Worm (Caenorhabditis elegans): ENCODE measurements around the gene col-152.

col-152 gene

ce11 chrV:10540024-10540423, 20.7 kb upstream of the col-152 start, which contains the start of gene degt-1:
Gene degt-1 (plus strand): TSS chrV:10540324.
- TF ChIP-seq cog-1 (tag; optimal IDR thresholded peaks at IDR 0.05) (no peak), ztf-23 (GFP tag; IDR thresholded peaks at IDR 0.05) (no peak), ztf-29 (GFP tag; IDR thresholded peaks at IDR 0.05) (no peak), T22C8.4 (GFP tag; IDR thresholded peaks at IDR 0.05) (no peak), tab-1 (GFP tag; IDR thresholded peaks at IDR 0.05) (no peak), flt-1 (GFP tag; IDR thresholded peaks at IDR 0.05) (no peak), klf-2 (GFP tag; conservative IDR thresholded peaks at IDR 0.05) (no peak), med-1 (GFP tag; optimal IDR thresholded peaks at IDR 0.05; ENCODE audit: insufficient read depth) (no peak), ref-1 (GFP tag; conservative IDR thresholded peaks at IDR 0.05) (no peak)

- TF ChIP-seq T22C8.4 (GFP tag; IDR thresholded peaks at IDR 0.05), result no peak
- no peak for TF ChIP-seq klf-2 (GFP tag; conservative IDR thresholded peaks at IDR 0.05)
- no peak for TF ChIP-seq ztf-23 (GFP tag; IDR thresholded peaks at IDR 0.05)
- TF ChIP-seq tab-1 (GFP tag; IDR thresholded peaks at IDR 0.05), result no peak
- no peak for TF ChIP-seq flt-1 (GFP tag; IDR thresholded peaks at IDR 0.05)
- TF ChIP-seq ztf-29 (GFP tag; IDR thresholded peaks at IDR 0.05), result no peak
- no peak for TF ChIP-seq ref-1 (GFP tag; conservative IDR thresholded peaks at IDR 0.05)
- no peak for TF ChIP-seq med-1 (GFP tag; optimal IDR thresholded peaks at IDR 0.05; ENCODE audit: insufficient read depth)
- no peak for TF ChIP-seq cog-1 (tag; optimal IDR thresholded peaks at IDR 0.05)
Measured at ce11 chrV:10546749-10547148, 14.0 kb upstream of the col-152 start, which contains the start of gene F25D1.5. Gene F25D1.5 (minus strand): TSS chrV:10546783.

ce11 chrV:10548981-10549380, 11.7 kb upstream of the col-152 start, which contains the start of gene srd-34:
Gene srd-34 (minus strand): TSS chrV:10549081.
- TF ChIP-seq klf-2 (GFP tag; conservative IDR thresholded peaks at IDR 0.05) (no peak), med-1 (GFP tag; optimal IDR thresholded peaks at IDR 0.05; ENCODE audit: insufficient read depth) (no peak), T22C8.4 (GFP tag; IDR thresholded peaks at IDR 0.05) (no peak), cog-1 (tag; optimal IDR thresholded peaks at IDR 0.05) (no peak), tab-1 (GFP tag; IDR thresholded peaks at IDR 0.05) (no peak), ztf-29 (GFP tag; IDR thresholded peaks at IDR 0.05) (no peak), ztf-23 (GFP tag; IDR thresholded peaks at IDR 0.05) (no peak), ref-1 (GFP tag; conservative IDR thresholded peaks at IDR 0.05) (no peak), flt-1 (GFP tag; IDR thresholded peaks at IDR 0.05) (no peak)

- TF ChIP-seq ztf-29 (GFP tag; IDR thresholded peaks at IDR 0.05), result no peak
- no peak for TF ChIP-seq med-1 (GFP tag; optimal IDR thresholded peaks at IDR 0.05; ENCODE audit: insufficient read depth)
- TF ChIP-seq flt-1 (GFP tag; IDR thresholded peaks at IDR 0.05), result no peak
- TF ChIP-seq ref-1 (GFP tag; conservative IDR thresholded peaks at IDR 0.05), result no peak
- TF ChIP-seq klf-2 (GFP tag; conservative IDR thresholded peaks at IDR 0.05), result no peak
- no peak for TF ChIP-seq ztf-23 (GFP tag; IDR thresholded peaks at IDR 0.05)
- no peak for TF ChIP-seq T22C8.4 (GFP tag; IDR thresholded peaks at IDR 0.05)
- TF ChIP-seq tab-1 (GFP tag; IDR thresholded peaks at IDR 0.05), result no peak
- no peak for TF ChIP-seq cog-1 (tag; optimal IDR thresholded peaks at IDR 0.05)
Measured at ce11 chrV:10549717-10550116, 11.0 kb upstream of the col-152 start, which contains the start of gene F32G8.2. Gene F32G8.2 (plus strand): TSS chrV:10550017.

ce11 chrV:10555239-10555638, 5.5 kb upstream of the col-152 start, which contains the start of gene F32G8.3:
Gene F32G8.3 (minus strand): TSS chrV:10555339.
- TF ChIP-seq tab-1 (GFP tag; IDR thresholded peaks at IDR 0.05) (no peak), flt-1 (GFP tag; IDR thresholded peaks at IDR 0.05) (no peak), cog-1 (tag; optimal IDR thresholded peaks at IDR 0.05) (no peak), med-1 (GFP tag; optimal IDR thresholded peaks at IDR 0.05; ENCODE audit: insufficient read depth) (no peak), klf-2 (GFP tag; conservative IDR thresholded peaks at IDR 0.05) (no peak), T22C8.4 (GFP tag; IDR thresholded peaks at IDR 0.05) (no peak), ztf-29 (GFP tag; IDR thresholded peaks at IDR 0.05) (no peak)

- no peak for TF ChIP-seq ztf-23 (GFP tag; IDR thresholded peaks at IDR 0.05)
- TF ChIP-seq med-1 (GFP tag; optimal IDR thresholded peaks at IDR 0.05; ENCODE audit: insufficient read depth), result no peak
- TF ChIP-seq cog-1 (tag; optimal IDR thresholded peaks at IDR 0.05), result no peak
- TF ChIP-seq flt-1 (GFP tag; IDR thresholded peaks at IDR 0.05), result no peak
- TF ChIP-seq ztf-29 (GFP tag; IDR thresholded peaks at IDR 0.05), result no peak
- TF ChIP-seq ref-1 (GFP tag; conservative IDR thresholded peaks at IDR 0.05), result no peak
- no peak for TF ChIP-seq klf-2 (GFP tag; conservative IDR thresholded peaks at IDR 0.05)
- TF ChIP-seq T22C8.4 (GFP tag; IDR thresholded peaks at IDR 0.05), result no peak
- TF ChIP-seq tab-1 (GFP tag; IDR thresholded peaks at IDR 0.05), result no peak
Measured at ce11 chrV:10556362-10556761, 4.4 kb upstream of the col-152 start.

ce11 chrV:10557094-10557493, 3.6 kb upstream of the col-152 start:
- TF ChIP-seq T22C8.4 (GFP tag; IDR thresholded peaks at IDR 0.05) (no peak), ztf-29 (GFP tag; IDR thresholded peaks at IDR 0.05) (no peak), med-1 (GFP tag; optimal IDR thresholded peaks at IDR 0.05; ENCODE audit: insufficient read depth) (no peak), ref-1 (GFP tag; conservative IDR thresholded peaks at IDR 0.05) (no peak)

- no peak for TF ChIP-seq T22C8.4 (GFP tag; IDR thresholded peaks at IDR 0.05)
- TF ChIP-seq cog-1 (tag; optimal IDR thresholded peaks at IDR 0.05), result no peak
- no peak for TF ChIP-seq tab-1 (GFP tag; IDR thresholded peaks at IDR 0.05)
- no peak for TF ChIP-seq klf-2 (GFP tag; conservative IDR thresholded peaks at IDR 0.05)
- no peak for TF ChIP-seq flt-1 (GFP tag; IDR thresholded peaks at IDR 0.05)
- TF ChIP-seq ztf-23 (GFP tag; IDR thresholded peaks at IDR 0.05), result no peak
Measured at ce11 chrV:10557676-10558075, 3.0 kb upstream of the col-152 start, which contains the start of gene best-14. Gene best-14 (plus strand): TSS chrV:10557976.

ce11 chrV:10561632-10562031, 911 bp downstream of the col-152 start:
- no peak for TF ChIP-seq T22C8.4 (GFP tag; IDR thresholded peaks at IDR 0.05)
- TF ChIP-seq ref-1 (GFP tag; conservative IDR thresholded peaks at IDR 0.05), result no peak
- no peak for TF ChIP-seq ztf-29 (GFP tag; IDR thresholded peaks at IDR 0.05)
- TF ChIP-seq cog-1 (tag; optimal IDR thresholded peaks at IDR 0.05), result no peak
- TF ChIP-seq tab-1 (GFP tag; IDR thresholded peaks at IDR 0.05), result no peak
- TF ChIP-seq flt-1 (GFP tag; IDR thresholded peaks at IDR 0.05), result no peak
- TF ChIP-seq med-1 (GFP tag; optimal IDR thresholded peaks at IDR 0.05; ENCODE audit: insufficient read depth), result no peak
- no peak for TF ChIP-seq ztf-23 (GFP tag; IDR thresholded peaks at IDR 0.05)
- no peak for TF ChIP-seq klf-2 (GFP tag; conservative IDR thresholded peaks at IDR 0.05)

- TF ChIP-seq tab-1 (GFP tag; IDR thresholded peaks at IDR 0.05) (no peak), flt-1 (GFP tag; IDR thresholded peaks at IDR 0.05) (no peak), med-1 (GFP tag; optimal IDR thresholded peaks at IDR 0.05; ENCODE audit: insufficient read depth) (no peak), T22C8.4 (GFP tag; IDR thresholded peaks at IDR 0.05) (no peak), ztf-23 (GFP tag; IDR thresholded peaks at IDR 0.05) (no peak), klf-2 (GFP tag; conservative IDR thresholded peaks at IDR 0.05) (no peak)
Measured at ce11 chrV:10562817-10563216, 2.1 kb downstream of the col-152 start.
